Worm (Caenorhabditis elegans): Measurements from ENCODE around the gene C33G3.6.

Gene C33G3.6

DNA sequence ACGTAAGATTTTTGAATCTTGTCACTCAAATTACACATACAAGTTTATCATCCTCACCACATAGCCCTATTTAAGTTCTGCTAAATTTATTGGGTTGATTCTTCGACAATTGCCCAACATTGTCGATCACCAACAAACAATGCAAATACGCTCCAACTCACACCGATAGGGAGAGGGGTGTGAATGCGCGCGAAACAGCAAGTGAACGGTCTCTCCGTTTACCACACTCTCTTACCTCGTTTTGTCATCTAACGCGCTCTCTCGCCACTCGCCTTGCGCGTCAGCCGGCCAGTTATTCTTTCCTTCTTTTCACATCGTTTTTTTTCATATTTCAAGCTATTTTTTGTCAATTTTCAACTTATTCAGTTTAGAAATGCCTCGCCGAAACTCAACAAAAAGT is 17.9 kb upstream of the C33G3.6 start, which contains the start of gene F16B12.6:
TSS of gene F16B12.6 (plus strand) at position 331 of the 400 bp plus-strand sequence.
- TF ChIP-seq dmd-9 (GFP tag; IDR thresholded peaks at IDR 0.05) (peak; percentile 18; the same call in 1 of the 2 replicates), hmg-1.1 (GFP tag; IDR thresholded peaks at IDR 0.05) (peak; percentile 83), aha-1 (tag) (peak; percentile 95), nhr-48 (tag; optimal IDR thresholded peaks at IDR 0.05) (no peak), dpl-1 (GFP tag; optimal IDR thresholded peaks at IDR 0.05) (peak; percentile 90), T26A8.4 (GFP tag; IDR thresholded peaks at IDR 0.05) (peak; percentile 47; the same call in 1 of the 2 replicates), ceh-20 (GFP tag; IDR thresholded peaks at IDR 0.05) (0 out of 2 replicates have a peak, but pooled peaks have one; percentile 52), Y5F2A.4 (GFP tag; optimal IDR thresholded peaks at IDR 0.05) (no peak), zip-11 (GFP tag; IDR thresholded peaks at IDR 0.05) (no peak), hif-1 (tag; optimal IDR thresholded peaks at IDR 0.05) (peak in 1 of 2 experiments; percentile 53), fkh-10 (GFP tag; optimal IDR thresholded peaks at IDR 0.05) (peak; percentile 23), lin-39 (tag; optimal IDR thresholded peaks at IDR 0.05) (no peak), nhr-10 (tag; optimal IDR thresholded peaks at IDR 0.05) (no peak), rbr-2 (tag; optimal IDR thresholded peaks at IDR 0.05) (peak; percentile 79), nhr-237 (tag; optimal IDR thresholded peaks at IDR 0.05) (no peak), ztf-11 (tag; optimal IDR thresholded peaks at IDR 0.05) (no peak), mxl-2 (GFP tag; conservative IDR thresholded peaks at IDR 0.05) (no peak), duxl-1 (tag; optimal IDR thresholded peaks at IDR 0.05; ENCODE audit: poor library complexity) (no peak), lin-29 (GFP tag; IDR thresholded peaks at IDR 0.05) (0 out of 2 replicates have a peak, but pooled peaks have one; percentile 28), egl-43 (GFP tag; IDR thresholded peaks at IDR 0.05) (peak; percentile 59; the same call in 1 of the 2 replicates), nhr-76 (tag; optimal IDR thresholded peaks at IDR 0.05) (no peak), ceh-44 (GFP tag; IDR thresholded peaks at IDR 0.05) (no peak), lin-13 (GFP tag; optimal IDR thresholded peaks at IDR 0.05) (peak; percentile 80), ama-1 (optimal IDR thresholded peaks at IDR 0.05) (no peak), dve-1 (tag; optimal IDR thresholded peaks at IDR 0.05; ENCODE audit: insufficient read depth) (peak; percentile 78), nhr-25 (tag; optimal IDR thresholded peaks at IDR 0.05; ENCODE audit: borderline replicate concordance, insufficient read depth) (peak; percentile 52), F37D6.2 (tag; optimal IDR thresholded peaks at IDR 0.05) (peak; percentile 30), nhr-77 (tag; optimal IDR thresholded peaks at IDR 0.05) (peak; percentile 43), jun-1 (tag; optimal IDR thresholded peaks at IDR 0.05) (no peak), mxl-3 (GFP tag; optimal IDR thresholded peaks at IDR 0.05) (peak; percentile 46), mep-1 (tag; optimal IDR thresholded peaks at IDR 0.05) (peak; percentile 85), D1046.2 (GFP tag; IDR thresholded peaks at IDR 0.05) (no peak), set-16 (GFP tag; IDR thresholded peaks at IDR 0.05) (peak; percentile 46; the same call in 1 of the 2 replicates), nhr-41 (GFP tag; IDR thresholded peaks at IDR 0.05) (no peak), nhr-111 (GFP tag; optimal IDR thresholded peaks at IDR 0.05) (no peak), nhr-11 (tag; optimal IDR thresholded peaks at IDR 0.05) (peak; percentile 57), lin-38 (GFP tag; IDR thresholded peaks at IDR 0.05) (peak; percentile 91), lsy-2 (tag; optimal IDR thresholded peaks at IDR 0.05) (peak; percentile 32 to 84), Y75B8A.6 (GFP tag; IDR thresholded peaks at IDR 0.05) (no peak), hlh-11 (tag; optimal IDR thresholded peaks at IDR 0.05) (peak; percentile 89), nhr-6 (tag; optimal IDR thresholded peaks at IDR 0.05) (peak; percentile 73), hlh-30 (tag; optimal IDR thresholded peaks at IDR 0.05; ENCODE audit: insufficient read depth) (peak; percentile 84), nhr-42 (GFP tag; IDR thresholded peaks at IDR 0.05) (peak; percentile 11; the same call in 1 of the 2 replicates), daf-16 (GFP tag; optimal IDR thresholded peaks at IDR 0.05) (no peak), daf-16 (tag; optimal IDR thresholded peaks at IDR 0.05) (peak; percentile 66), nhr-28 (tag; optimal IDR thresholded peaks at IDR 0.05) (peak; percentile 51), spr-3 (GFP tag; optimal IDR thresholded peaks at IDR 0.05) (peak; percentile 0), gei-8 (GFP tag; optimal IDR thresholded peaks at IDR 0.05) (no peak), daf-19 (GFP tag; conservative IDR thresholded peaks at IDR 0.05) (no peak), cey-2 (tag; optimal IDR thresholded peaks at IDR 0.05; ENCODE audit: borderline replicate concordance, insufficient read depth) (no peak), dmd-6 (GFP tag; IDR thresholded peaks at IDR 0.05) (peak; percentile 60)

Measured in whole organism, L4 larva.